Worm (Caenorhabditis elegans): ENCODE data around the gene R05F9.9.

Gene R05F9.9

DNA sequence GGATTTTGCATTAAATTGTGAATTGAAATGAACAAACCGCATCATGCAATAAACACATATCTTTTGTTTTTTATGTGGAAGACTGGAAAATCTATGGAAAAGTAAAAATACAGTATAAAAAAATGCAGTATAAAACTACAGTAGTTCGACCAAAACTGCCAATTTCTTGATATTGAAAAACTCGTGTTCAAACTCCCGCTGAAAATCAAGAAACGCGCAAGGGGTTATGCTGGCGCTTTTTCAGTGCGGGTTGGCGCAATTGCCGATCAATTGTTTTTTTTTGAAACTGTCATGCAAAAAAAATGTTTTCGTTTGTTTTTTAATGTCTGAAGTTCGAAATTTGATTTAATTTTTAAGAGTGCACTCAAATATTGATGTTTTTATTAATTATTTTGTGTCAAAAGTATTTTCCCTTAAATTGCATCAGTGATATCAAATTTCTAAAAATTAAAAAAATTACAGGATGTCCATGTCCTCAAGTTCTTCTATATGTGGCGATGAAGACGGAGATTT, 50.2 kb downstream of the R05F9.9 start, which contains the start of gene dnj-9:
Gene dnj-9 (plus strand): TSS at position 463 of the 513 bp plus-strand sequence.
- TF ChIP-seq ets-5 (GFP tag; IDR thresholded peaks at IDR 0.05) (no peak), mab-9 (GFP tag; IDR thresholded peaks at IDR 0.05) (peak; percentile 85), C34B4.2 (tag; optimal IDR thresholded peaks at IDR 0.05) (peak; percentile 39), fos-1 (tag; optimal IDR thresholded peaks at IDR 0.05) (peak; percentile 90), fkh-8 (tag; optimal IDR thresholded peaks at IDR 0.05) (peak; percentile 92), fkh-4 (tag; optimal IDR thresholded peaks at IDR 0.05; ENCODE audit: borderline replicate concordance) (peak; percentile 80), unc-86 (tag; optimal IDR thresholded peaks at IDR 0.05) (peak; percentile 94), unc-30 (tag; optimal IDR thresholded peaks at IDR 0.05) (peak; percentile 57), aly-2 (tag; optimal IDR thresholded peaks at IDR 0.05) (peak; percentile 88), lin-39 (tag; optimal IDR thresholded peaks at IDR 0.05) (peak; percentile 97), ztf-4 (tag; optimal IDR thresholded peaks at IDR 0.05) (peak; percentile 84), xbp-1 (tag; optimal IDR thresholded peaks at IDR 0.05) (peak; percentile 96), nhr-237 (tag; optimal IDR thresholded peaks at IDR 0.05) (peak; percentile 65), zag-1 (tag; optimal IDR thresholded peaks at IDR 0.05) (no peak), alr-1 (tag; optimal IDR thresholded peaks at IDR 0.05; ENCODE audit: borderline replicate concordance) (no peak), sptf-1 (tag; optimal IDR thresholded peaks at IDR 0.05) (no peak), hlh-4 (tag; optimal IDR thresholded peaks at IDR 0.05) (peak; percentile 8), ceh-88 (GFP tag; IDR thresholded peaks at IDR 0.05) (peak; percentile 83), ztf-11 (tag; optimal IDR thresholded peaks at IDR 0.05) (peak in 1 of 2 experiments; percentile 90), ceh-63 (GFP tag; optimal IDR thresholded peaks at IDR 0.05) (no peak), nhr-19 (GFP tag; conservative IDR thresholded peaks at IDR 0.05) (peak; percentile 96), nhr-71 (tag; optimal IDR thresholded peaks at IDR 0.05) (peak; percentile 98), nhr-28 (tag; optimal IDR thresholded peaks at IDR 0.05) (peak; percentile 44), egl-13 (tag; optimal IDR thresholded peaks at IDR 0.05) (peak; percentile 92), nhr-12 (tag; optimal IDR thresholded peaks at IDR 0.05) (peak; percentile 24), unc-130 (tag; optimal IDR thresholded peaks at IDR 0.05) (peak; percentile 97), lsy-2 (tag; optimal IDR thresholded peaks at IDR 0.05) (peak; percentile 95 to 96), lin-13 (GFP tag; optimal IDR thresholded peaks at IDR 0.05) (peak; percentile 93), skn-1 (tag; optimal IDR thresholded peaks at IDR 0.05) (peak; percentile 88), C04F5.9 (tag; optimal IDR thresholded peaks at IDR 0.05) (peak; percentile 93), aha-1 (tag; optimal IDR thresholded peaks at IDR 0.05) (peak; percentile 90), nhr-47 (tag; optimal IDR thresholded peaks at IDR 0.05) (peak; percentile 97), ceh-8 (GFP tag; optimal IDR thresholded peaks at IDR 0.05) (peak; percentile 93), snpc-4 (tag; optimal IDR thresholded peaks at IDR 0.05) (peak; percentile 91), C16A3.4 (tag; optimal IDR thresholded peaks at IDR 0.05) (peak; percentile 97), elt-2 (tag; optimal IDR thresholded peaks at IDR 0.05) (peak; percentile 98), nhr-11 (tag; optimal IDR thresholded peaks at IDR 0.05) (peak; percentile 88), nhr-20 (tag; optimal IDR thresholded peaks at IDR 0.05) (peak; percentile 98), grh-1 (GFP tag; IDR thresholded peaks at IDR 0.05) (peak; percentile 95), zip-4 (GFP tag; optimal IDR thresholded peaks at IDR 0.05) (peak; percentile 89), ces-1 (GFP tag; optimal IDR thresholded peaks at IDR 0.05) (no peak), lin-14 (GFP tag; optimal IDR thresholded peaks at IDR 0.05) (peak; percentile 96), nhr-85 (tag) (peak; percentile 97), sox-4 (tag; optimal IDR thresholded peaks at IDR 0.05) (peak; percentile 93), unc-62 (GFP tag; optimal IDR thresholded peaks at IDR 0.05) (no peak), sup-37 (GFP tag; optimal IDR thresholded peaks at IDR 0.05) (peak; percentile 86), irx-1 (tag; optimal IDR thresholded peaks at IDR 0.05) (peak; percentile 93), mef-2 (tag; optimal IDR thresholded peaks at IDR 0.05) (peak; percentile 44), nhr-84 (tag; optimal IDR thresholded peaks at IDR 0.05) (no peak), nhr-77 (tag; optimal IDR thresholded peaks at IDR 0.05) (peak; percentile 88), mep-1 (tag; optimal IDR thresholded peaks at IDR 0.05) (peak; percentile 99), isw-1 (GFP tag; IDR thresholded peaks at IDR 0.05) (peak; percentile 91), hlh-17 (GFP tag; optimal IDR thresholded peaks at IDR 0.05; ENCODE audit: borderline replicate concordance) (no peak)

Measured in whole organism, L1 larva.